Fruit fly (Drosophila melanogaster): ENCODE measurements around the gene srp.
A peak's percentile ranks its signal among the peaks of the same experiment; 100 is the strongest.

srp gene

dm6 chr3R:16049369-16049768, 63.4 kb downstream of the srp start, which contains the start of the genes IKKbeta and CG5013:
IKKbeta (minus strand) TSS chr3R:16049421.
CG5013 (plus strand) TSS chr3R:16049670.
- peak; percentile 36 for TF ChIP-seq noc (tag; optimal IDR thresholded peaks at IDR 0.05)

- no peak for TF ChIP-seq noc (tag; optimal IDR thresholded peaks at IDR 0.05)
Observed at dm6 chr3R:16050621-16051328, 64.8 kb downstream of the srp start, which contains the start of gene msps. msps (plus strand) TSS chr3R:16050801.

- no peak for TF ChIP-seq noc (tag; optimal IDR thresholded peaks at IDR 0.05)
Observed at dm6 chr3R:16051329-16051679, 65.4 kb downstream of the srp start.
